In the genomic region with DNA sequence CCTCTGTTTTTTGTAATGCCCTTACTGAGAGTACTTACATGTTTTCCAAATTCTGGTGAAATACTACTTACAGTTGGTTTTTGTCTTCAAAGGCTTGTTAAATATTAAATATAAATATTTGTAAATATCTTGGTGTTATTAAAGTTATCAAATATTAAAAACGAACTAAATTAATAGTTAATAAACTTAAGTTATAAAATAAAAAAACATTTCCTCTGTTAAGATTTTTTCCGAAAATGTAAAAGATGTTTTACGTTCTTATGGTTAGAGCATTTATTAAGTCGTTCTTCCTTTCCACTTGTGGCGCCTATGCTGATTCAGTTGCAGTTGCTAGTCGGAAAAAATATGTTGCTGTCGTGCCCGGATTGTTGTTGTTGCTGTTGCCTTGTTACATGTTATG, we compare ENCODE assay signal across 3 fruit fly cellular contexts.
TF ChIP-seq lines count a peak whose summit lies in the region.

No protein-coding gene starts in this region.

- TF ChIP-seq CTCF in whole organism, embryonic (GFP tag; optimal IDR thresholded peaks at IDR 0.05; lab: Kevin White, UChicago), result no peak

TF ChIP-seq in whole organism, embryonic, 481 proteins besides CTCF, POLR2A, EP300 and RAD21:
- TF ChIP-seq mam (GFP tag; optimal IDR thresholded peaks at IDR 0.05; lab: Kevin White, UChicago), result no peak
- TF ChIP-seq Dip2 (GFP tag; IDR thresholded peaks at IDR 0.05; lab: Robert Waterston, UW), result no peak
- no peak for TF ChIP-seq disco-r (GFP tag; optimal IDR thresholded peaks at IDR 0.05; lab: Kevin White, UChicago)
- TF ChIP-seq D19A (tag; optimal IDR thresholded peaks at IDR 0.05; lab: Kevin White, UChicago), result peak; percentile 77
- TF ChIP-seq pfk (GFP tag; optimal IDR thresholded peaks at IDR 0.05; lab: Kevin White, UChicago), result no peak
- TF ChIP-seq Aef1 (GFP tag; IDR thresholded peaks at IDR 0.05; lab: Robert Waterston, UW), result no peak

TF ChIP-seq in whole organism, prepupa, 60 proteins besides CTCF, POLR2A, EP300 and RAD21 (continues in another document):
- TF ChIP-seq CG8632 (GFP tag; optimal IDR thresholded peaks at IDR 0.05; lab: Kevin White, UChicago) (no peak), CG8319 (GFP tag; optimal IDR thresholded peaks at IDR 0.05; lab: Kevin White, UChicago) (no peak), CG11294 (GFP tag; IDR thresholded peaks at IDR 0.05; lab: Robert Waterston, UW) (no peak), CG6163 (GFP tag; IDR thresholded peaks at IDR 0.05; lab: Robert Waterston, UW) (no peak), cyc (GFP tag; optimal IDR thresholded peaks at IDR 0.05; lab: Kevin White, UChicago) (no peak), esn (GFP tag; optimal IDR thresholded peaks at IDR 0.05; lab: Kevin White, UChicago) (no peak), Sox15 (GFP tag; optimal IDR thresholded peaks at IDR 0.05; lab: Kevin White, UChicago) (no peak), ss (GFP tag; optimal IDR thresholded peaks at IDR 0.05; lab: Kevin White, UChicago) (peak; percentile 19 to 39), Hr38 (GFP tag; optimal IDR thresholded peaks at IDR 0.05; lab: Kevin White, UChicago) (no peak), CG34406 (GFP tag; optimal IDR thresholded peaks at IDR 0.05; lab: Kevin White, UChicago) (no peak), eg (GFP tag; IDR thresholded peaks at IDR 0.05; lab: Robert Waterston, UW) (no peak), CG11902 (GFP tag; optimal IDR thresholded peaks at IDR 0.05; lab: Kevin White, UChicago) (no peak), CG11762 (GFP tag; optimal IDR thresholded peaks at IDR 0.05; lab: Kevin White, UChicago; ENCODE audit: insufficient read depth) (peak; percentile 1), CG7368 (GFP tag; optimal IDR thresholded peaks at IDR 0.05; lab: Kevin White, UChicago) (no peak), CG6276 (GFP tag; optimal IDR thresholded peaks at IDR 0.05; lab: Kevin White, UChicago) (peak; percentile 34), CG15336 (GFP tag; IDR thresholded peaks at IDR 0.05; lab: Robert Waterston, UW) (peak; percentile 52; the same call in 1 of the 2 replicates), acj6 (GFP tag; optimal IDR thresholded peaks at IDR 0.05; lab: Kevin White, UChicago) (peak; percentile 33), topi (GFP tag; optimal IDR thresholded peaks at IDR 0.05; lab: Kevin White, UChicago) (no peak), CG3919 (GFP tag; optimal IDR thresholded peaks at IDR 0.05; lab: Kevin White, UChicago) (peak; percentile 20), CG4318 (GFP tag; optimal IDR thresholded peaks at IDR 0.05; lab: Kevin White, UChicago) (peak; percentile 45), Gug (GFP tag; IDR thresholded peaks at IDR 0.05; lab: Robert Waterston, UW) (no peak), dac (GFP tag; optimal IDR thresholded peaks at IDR 0.05; lab: Kevin White, UChicago) (no peak), Sox102F (GFP tag; optimal IDR thresholded peaks at IDR 0.05; lab: Kevin White, UChicago) (no peak), CG1621 (tag; optimal IDR thresholded peaks at IDR 0.05; lab: Kevin White, UChicago) (no peak), Eip93F (GFP tag; optimal IDR thresholded peaks at IDR 0.05; lab: Kevin White, UChicago) (no peak), CG3032 (tag; optimal IDR thresholded peaks at IDR 0.05; lab: Kevin White, UChicago) (peak; percentile 47), CG6808 (GFP tag; optimal IDR thresholded peaks at IDR 0.05; lab: Kevin White, UChicago) (no peak), Ets21C (GFP tag; optimal IDR thresholded peaks at IDR 0.05; lab: Kevin White, UChicago) (no peak), CG10631 (GFP tag; optimal IDR thresholded peaks at IDR 0.05; lab: Kevin White, UChicago) (peak; percentile 45), CG6792 (GFP tag; optimal IDR thresholded peaks at IDR 0.05; lab: Kevin White, UChicago) (no peak), salr (GFP tag; optimal IDR thresholded peaks at IDR 0.05; lab: Kevin White, UChicago) (peak in 1 of 2 experiments; percentile 48), svp (GFP tag; lab: Kevin White, UChicago) (no peak), lz (GFP tag; optimal IDR thresholded peaks at IDR 0.05; lab: Kevin White, UChicago) (no peak), fd59A (GFP tag; optimal IDR thresholded peaks at IDR 0.05; lab: Kevin White, UChicago) (no peak), Eip75B (GFP tag; optimal IDR thresholded peaks at IDR 0.05; lab: Kevin White, UChicago) (no peak), fd85E (GFP tag; optimal IDR thresholded peaks at IDR 0.05; lab: Kevin White, UChicago) (no peak), pdm3 (GFP tag; optimal IDR thresholded peaks at IDR 0.05; lab: Kevin White, UChicago) (no peak), Lpt (GFP tag; optimal IDR thresholded peaks at IDR 0.05; lab: Kevin White, UChicago) (peak; percentile 27), Met (GFP tag; optimal IDR thresholded peaks at IDR 0.05; lab: Kevin White, UChicago) (no peak), Smox (GFP tag; optimal IDR thresholded peaks at IDR 0.05; lab: Kevin White, UChicago) (no peak), CG8119 (GFP tag; IDR thresholded peaks at IDR 0.05; lab: Robert Waterston, UW) (peak; percentile 48; the same call in 1 of the 3 replicates), OdsH (GFP tag; optimal IDR thresholded peaks at IDR 0.05; lab: Kevin White, UChicago) (peak; percentile 12)

TF ChIP-seq in whole organism, pupa, 21 proteins besides CTCF, POLR2A, EP300 and RAD21:
- TF ChIP-seq CG12605 (GFP tag; IDR thresholded peaks at IDR 0.05; lab: Robert Waterston, UW) (no peak), Snoo (tag; optimal IDR thresholded peaks at IDR 0.05; lab: Kevin White, UChicago) (no peak), CG10348 (GFP tag; IDR thresholded peaks at IDR 0.05; lab: Robert Waterston, UW) (no peak), CG14655 (GFP tag; optimal IDR thresholded peaks at IDR 0.05; lab: Kevin White, UChicago) (peak; percentile 78), CG15710 (tag; optimal IDR thresholded peaks at IDR 0.05; lab: Kevin White, UChicago) (peak; percentile 44), fd96Ca (GFP tag; IDR thresholded peaks at IDR 0.05; lab: Robert Waterston, UW) (no peak), CG8159 (tag; optimal IDR thresholded peaks at IDR 0.05; lab: Kevin White, UChicago) (peak; percentile 58), CG17806 (tag; optimal IDR thresholded peaks at IDR 0.05; lab: Kevin White, UChicago) (peak; percentile 14), CG34367 (tag; optimal IDR thresholded peaks at IDR 0.05; lab: Kevin White, UChicago) (peak; percentile 6), Ets98B (GFP tag; IDR thresholded peaks at IDR 0.05; lab: Robert Waterston, UW) (no peak), CG8301 (tag; optimal IDR thresholded peaks at IDR 0.05; lab: Kevin White, UChicago) (peak; percentile 53), D1 (tag; optimal IDR thresholded peaks at IDR 0.05; lab: Kevin White, UChicago) (no peak), EcR (GFP tag; optimal IDR thresholded peaks at IDR 0.05; lab: Kevin White, UChicago) (no peak), CG9948 (tag; optimal IDR thresholded peaks at IDR 0.05; lab: Kevin White, UChicago) (peak; percentile 51)
